Fruit fly (Drosophila melanogaster) whole organism, prepupa: ENCODE measurements around the gene Cadps.

Experiments
- Blimp-1 ChIP-seq: fragments of 200-800 bp; sonication (Bioruptor generic); optimal IDR thresholded peaks from 3 replicates; lab custom pipeline; 2017; ENCODE audit warnings: missing biosample characterization, missing genetic modification characterization, mild to moderate bottlenecking, moderate library complexity, missing genetic modification reagents
- CG10669 ChIP-seq: fragments of 200-800 bp; sonication (Bioruptor generic); optimal IDR thresholded peaks from 3 replicates; lab custom pipeline; 2018; ENCODE audit warnings: missing biosample characterization, mild to moderate bottlenecking, missing genetic modification characterization, moderate library complexity
- CG11902 ChIP-seq: fragments of 200-800 bp; sonication (Bioruptor generic); optimal IDR thresholded peaks from 3 replicates; lab custom pipeline; 2016; ENCODE audit warnings: missing biosample characterization, missing genetic modification characterization
- CG15336 ChIP-seq: fragments of 200-800 bp; sonication (Bioruptor generic); IDR thresholded peaks from 2 replicates; pipeline ENCODE4 v1.3.6; 2022; ENCODE audit warnings: missing biosample characterization, missing genetic modification characterization
- CG1621 ChIP-seq: fragments of 200-800 bp; sonication (Bioruptor generic); optimal IDR thresholded peaks from 3 replicates; lab custom pipeline; 2018; ENCODE audit warnings: missing biosample characterization, mild to moderate bottlenecking, missing genetic modification characterization
- CG31627 ChIP-seq: fragments of 200-800 bp; sonication (Bioruptor generic); optimal IDR thresholded peaks from 3 replicates; lab custom pipeline; 2016; ENCODE audit warnings: missing biosample characterization, missing genetic modification characterization
- CG32006 ChIP-seq: fragments of 200-800 bp; sonication (Bioruptor generic); optimal IDR thresholded peaks from 3 replicates; lab custom pipeline; 2017; ENCODE audit warnings: missing biosample characterization, mild to moderate bottlenecking, missing genetic modification characterization
- CG34406 ChIP-seq: fragments of 200-800 bp; sonication (Bioruptor generic); optimal IDR thresholded peaks from 3 replicates; lab custom pipeline; 2016; ENCODE audit warnings: missing biosample characterization, missing genetic modification characterization
- CG3919 ChIP-seq: fragments of 200-800 bp; sonication (Bioruptor generic); optimal IDR thresholded peaks from 3 replicates; lab custom pipeline; 2016; ENCODE audit warnings: missing biosample characterization, missing genetic modification characterization
- CG6276 ChIP-seq: fragments of 200-800 bp; sonication (Bioruptor generic); optimal IDR thresholded peaks from 2 replicates; lab custom pipeline; 2017; ENCODE audit warnings: missing biosample characterization, mild to moderate bottlenecking, missing genetic modification characterization
- CG6792 ChIP-seq: fragments of 200-800 bp; sonication (Bioruptor generic); optimal IDR thresholded peaks from 3 replicates; lab custom pipeline; 2016; ENCODE audit warnings: missing biosample characterization, missing genetic modification characterization
- CG6808 ChIP-seq: fragments of 200-800 bp; sonication (Bioruptor generic); optimal IDR thresholded peaks from 3 replicates; lab custom pipeline; 2017; ENCODE audit warnings: missing biosample characterization, missing genetic modification characterization, mild to moderate bottlenecking, moderate library complexity, missing genetic modification reagents
- CG8119 ChIP-seq: fragments of 200-800 bp; sonication (Bioruptor generic); IDR thresholded peaks from 3 replicates; pipeline ENCODE4 v1.3.6; 2022; ENCODE audit warnings: missing biosample characterization, missing genetic modification characterization
- Eip75B ChIP-seq: fragments of 200-800 bp; sonication (Bioruptor generic); optimal IDR thresholded peaks from 3 replicates; lab custom pipeline; 2016; ENCODE audit warnings: missing biosample characterization, missing genetic modification characterization
- Hr39 ChIP-seq: fragments of 200-800 bp; sonication (Bioruptor generic); optimal IDR thresholded peaks from 2 replicates; lab custom pipeline; 2016; ENCODE audit warnings: missing biosample characterization, missing genetic modification characterization
- Lpt ChIP-seq: fragments of 200-800 bp; sonication (Bioruptor generic); optimal IDR thresholded peaks from 3 replicates; lab custom pipeline; 2016; ENCODE audit warnings: missing biosample characterization, missing genetic modification characterization
- OdsH ChIP-seq: fragments of 200-800 bp; sonication (Bioruptor generic); optimal IDR thresholded peaks from 3 replicates; lab custom pipeline; 2016; ENCODE audit warnings: missing biosample characterization, missing genetic modification characterization
- Smox ChIP-seq: fragments of 200-800 bp; sonication (Bioruptor generic); optimal IDR thresholded peaks from 3 replicates; lab custom pipeline; 2016; ENCODE audit warnings: missing biosample characterization, missing genetic modification characterization
- Sox102F ChIP-seq: fragments of 200-800 bp; sonication (Bioruptor generic); optimal IDR thresholded peaks from 2 replicates; lab custom pipeline; 2016; ENCODE audit warnings: missing biosample characterization, mild to moderate bottlenecking, missing genetic modification characterization
- Sox15 ChIP-seq: fragments of 200-800 bp; sonication (Bioruptor generic); optimal IDR thresholded peaks from 3 replicates; lab custom pipeline; 2016; ENCODE audit warnings: missing biosample characterization, missing genetic modification characterization
- acj6 ChIP-seq: fragments of 200-800 bp; sonication (Bioruptor generic); optimal IDR thresholded peaks from 3 replicates; lab custom pipeline; 2016; ENCODE audit warnings: missing biosample characterization, missing genetic modification characterization
- cyc ChIP-seq: fragments of 200-800 bp; sonication (Bioruptor generic); optimal IDR thresholded peaks from 3 replicates; lab custom pipeline; 2016; ENCODE audit warnings: missing biosample characterization, missing genetic modification characterization
- dac ChIP-seq: fragments of 200-800 bp; sonication (Bioruptor generic); optimal IDR thresholded peaks from 2 replicates; lab custom pipeline; 2017; ENCODE audit warnings: missing biosample characterization, mild to moderate bottlenecking, missing genetic modification characterization
- dsx ChIP-seq: fragments of 200-800 bp; optimal IDR thresholded peaks from 3 replicates; lab custom pipeline; 2019; ENCODE audit warnings: missing biosample characterization, mild to moderate bottlenecking, missing genetic modification characterization, moderate library complexity; ENCODE audit not compliant: poor library complexity, severe bottlenecking
- eg ChIP-seq: fragments of 200-800 bp; sonication (Bioruptor generic); IDR thresholded peaks from 3 replicates; pipeline ENCODE4 v1.3.6; 2022; ENCODE audit warnings: missing biosample characterization, missing genetic modification characterization
- fd59A ChIP-seq: fragments of 200-800 bp; sonication (Bioruptor generic); optimal IDR thresholded peaks from 2 replicates; lab custom pipeline; 2017; ENCODE audit warnings: missing biosample characterization, mild to moderate bottlenecking, missing genetic modification characterization, missing genetic modification reagents
- lz ChIP-seq: fragments of 200-800 bp; sonication (Bioruptor generic); optimal IDR thresholded peaks from 3 replicates; lab custom pipeline; 2016; ENCODE audit warnings: missing biosample characterization, missing genetic modification characterization
- salr ChIP-seq, 2 experiments: fragments of 200-800 bp; sonication (Bioruptor generic); optimal IDR thresholded peaks; 3 replicates each; lab custom pipeline; 2016 to 2018; ENCODE audit warnings: missing biosample characterization in 2 of 2, missing genetic modification characterization in 2 of 2, mild to moderate bottlenecking in 1 of 2
- ss ChIP-seq, 2 experiments: fragments of 200-800 bp; sonication (Bioruptor generic); optimal IDR thresholded peaks; 2 replicates in 1 of 2; 3 replicates in 1 of 2; lab custom pipeline; 2017 to 2018; ENCODE audit warnings: mild to moderate bottlenecking in 2 of 2, missing biosample characterization in 2 of 2, missing genetic modification characterization in 2 of 2, moderate library complexity in 1 of 2
- svp ChIP-seq: fragments of 200-800 bp; sonication (Bioruptor generic); peaks from one replicate; lab custom pipeline; 2016; ENCODE audit warnings: missing biosample characterization, missing genetic modification characterization
- topi ChIP-seq: fragments of 200-800 bp; sonication (Bioruptor generic); optimal IDR thresholded peaks from 3 replicates; lab custom pipeline; 2016; ENCODE audit warnings: missing biosample characterization, missing genetic modification characterization

The Cadps gene

DNA sequence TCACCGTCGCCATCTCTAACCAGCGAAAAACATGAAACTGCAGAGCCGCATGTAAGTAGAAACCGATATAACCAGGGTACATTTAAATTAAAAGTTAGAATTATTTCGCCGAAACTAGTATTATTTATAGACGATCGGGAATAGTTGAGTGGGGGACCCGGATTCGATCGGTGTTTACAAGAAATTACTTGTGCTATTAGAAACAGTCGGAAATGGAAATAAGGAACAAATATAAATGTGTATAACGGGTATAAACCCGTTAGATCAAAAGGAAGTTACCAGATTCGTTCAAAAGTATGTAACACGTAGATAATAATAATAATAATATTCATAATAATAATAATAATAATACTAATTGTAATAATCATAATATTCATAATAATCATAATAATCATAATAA is 4.1 kb downstream of the Cadps start:
- no peak for TF ChIP-seq ss (GFP tag; optimal IDR thresholded peaks at IDR 0.05; lab: Kevin White, UChicago)
- no peak for TF ChIP-seq CG1621 (tag; lab: Kevin White, UChicago)
- TF ChIP-seq dsx = no peak
- TF ChIP-seq lz = no peak
- no peak for TF ChIP-seq svp (GFP tag; lab: Kevin White, UChicago)
- no peak for TF ChIP-seq Sox102F
- no peak for TF ChIP-seq CG6276 (GFP tag; lab: Kevin White, UChicago)
- TF ChIP-seq topi (GFP tag; lab: Kevin White, UChicago) = no peak
- no peak for TF ChIP-seq CG10669
- TF ChIP-seq acj6 (GFP tag; lab: Kevin White, UChicago) = no peak
- TF ChIP-seq Lpt = no peak
- no peak for TF ChIP-seq CG6792 (GFP tag; lab: Kevin White, UChicago)
- TF ChIP-seq CG3919 (GFP tag; lab: Kevin White, UChicago) = no peak
- TF ChIP-seq, all 60 proteins: peak for 0

DNA sequence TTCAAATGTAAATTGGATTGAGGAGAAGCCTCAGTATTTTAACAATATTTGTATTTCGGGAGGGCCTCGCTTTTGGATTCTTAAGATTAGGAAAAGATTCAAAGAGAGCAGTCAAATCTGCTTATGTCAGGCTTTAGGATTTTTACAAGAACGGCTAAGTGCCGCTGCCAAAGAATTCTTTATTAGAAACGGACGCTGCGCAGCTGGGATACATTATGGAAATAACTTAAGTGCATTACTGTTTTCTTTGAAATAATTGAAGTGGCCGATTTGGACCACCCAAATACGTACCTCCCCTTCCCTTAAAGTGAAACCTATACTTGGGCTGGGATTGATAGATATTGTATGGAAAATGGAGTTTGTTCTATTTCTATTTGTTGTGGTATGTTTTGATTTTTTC is 7.6 kb downstream of the Cadps start:
- TF ChIP-seq CG6276 (GFP tag; lab: Kevin White, UChicago) = no peak
- TF ChIP-seq cyc = no peak
- TF ChIP-seq svp (GFP tag; lab: Kevin White, UChicago) = peak; percentile 13
- TF ChIP-seq CG31627 (GFP tag; lab: Kevin White, UChicago) = no peak
- TF ChIP-seq Sox15 (GFP tag; lab: Kevin White, UChicago) = no peak

DNA sequence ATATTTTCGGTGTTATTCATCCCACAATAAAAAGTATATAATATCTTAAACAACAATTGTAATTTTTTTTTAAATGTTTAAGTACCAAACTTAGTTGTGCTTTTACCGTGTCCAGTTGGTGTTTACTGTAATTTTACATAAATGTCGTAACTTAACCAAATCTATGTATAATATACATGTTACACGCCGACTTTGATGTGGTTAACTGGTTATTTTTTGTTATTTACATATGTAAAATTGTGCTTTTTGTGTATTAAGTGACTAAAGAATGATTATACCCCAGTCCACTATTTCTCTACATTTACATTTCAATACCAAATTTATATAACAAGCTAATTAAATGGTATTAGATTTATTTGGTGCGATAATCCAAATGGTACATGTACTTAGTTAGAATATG is 20.3 kb downstream of the Cadps start:
- no peak for TF ChIP-seq svp (GFP tag; lab: Kevin White, UChicago)
- no peak for TF ChIP-seq CG6808 (GFP tag; lab: Kevin White, UChicago)
- TF ChIP-seq CG3919 (GFP tag; lab: Kevin White, UChicago) = no peak
- no peak for TF ChIP-seq dsx
- no peak for TF ChIP-seq OdsH (GFP tag; lab: Kevin White, UChicago)
- TF ChIP-seq eg (GFP tag; lab: Robert Waterston, UW) = no peak

DNA sequence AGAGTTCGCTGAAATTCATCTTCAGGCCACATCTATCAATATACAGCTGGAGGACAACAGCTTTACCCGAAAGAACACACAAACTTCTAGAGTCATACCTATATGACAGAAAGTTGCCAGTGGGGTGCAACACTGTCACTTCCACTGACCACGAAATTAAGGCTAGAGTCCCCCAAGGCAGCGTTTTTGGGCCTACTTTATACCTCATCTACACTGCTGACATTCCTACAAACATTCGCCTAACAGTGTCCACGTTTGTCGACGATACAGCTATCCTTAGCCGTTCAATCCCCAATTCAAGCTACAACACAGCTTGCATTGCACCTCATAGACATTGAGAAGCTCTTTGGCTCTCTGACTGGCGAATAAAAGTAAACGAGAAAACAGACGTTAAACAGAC is 29.7 kb downstream of the Cadps start:
- TF ChIP-seq dac (GFP tag; lab: Kevin White, UChicago) (no peak), CG10669 (no peak), OdsH (GFP tag; lab: Kevin White, UChicago) (no peak), CG8119 (no peak), fd59A (no peak), Lpt (no peak), CG32006 (no peak), lz (no peak)

- no peak for TF ChIP-seq Eip75B (GFP tag; lab: Kevin White, UChicago)
- no peak for TF ChIP-seq Smox (GFP tag; lab: Kevin White, UChicago)
- TF ChIP-seq Blimp-1 (GFP tag; lab: Kevin White, UChicago) = no peak
- no peak for TF ChIP-seq CG34406 (GFP tag; lab: Kevin White, UChicago)
- no peak for TF ChIP-seq Hr39 (GFP tag; lab: Kevin White, UChicago)
- TF ChIP-seq Sox15 (GFP tag; lab: Kevin White, UChicago) = no peak
- no peak for TF ChIP-seq CG6276 (GFP tag; lab: Kevin White, UChicago)
- no peak for TF ChIP-seq CG11902 (GFP tag; lab: Kevin White, UChicago)
- TF ChIP-seq CG15336 (GFP tag; lab: Robert Waterston, UW) = no peak
- no peak for TF ChIP-seq salr (GFP tag; optimal IDR thresholded peaks at IDR 0.05; lab: Kevin White, UChicago)
- TF ChIP-seq, all 60 proteins: peak for 0
Measured at dm6 chr4:1306367-1306766, 75.7 kb downstream of the Cadps start.
